Worm (Caenorhabditis elegans): Measurements from ENCODE around the gene fbxc-27.

fbxc-27 gene

DNA sequence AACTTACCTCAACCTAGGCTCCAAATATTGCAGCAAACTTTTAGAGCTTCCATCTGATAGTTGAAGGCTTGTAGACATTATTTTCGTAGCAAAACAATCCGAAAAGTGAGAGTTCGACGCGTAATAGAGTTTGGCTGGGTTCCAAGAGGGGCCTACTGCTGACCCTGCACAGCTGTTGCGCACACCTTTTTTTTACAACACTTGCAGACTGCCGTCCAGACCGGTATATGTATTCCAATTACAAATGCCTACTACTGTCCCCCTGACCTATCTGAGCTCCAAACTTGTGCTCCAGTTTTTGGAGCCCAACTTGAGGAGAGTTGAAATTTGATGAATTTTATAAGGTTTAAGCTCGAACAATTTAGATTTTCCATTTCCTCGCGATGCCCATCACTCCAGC is at the start of gene fbxc-27, which contains the start of gene fbxc-24:
Gene fbxc-27, plus strand, starts transcription at position 216 of the 400 bp plus-strand sequence.
Gene fbxc-24, minus strand, starts transcription at position 101 of the 400 bp plus-strand sequence.
- TF ChIP-seq elt-3 (tag; optimal IDR thresholded peaks at IDR 0.05), result no peak
- no peak for TF ChIP-seq nhr-76 (tag; optimal IDR thresholded peaks at IDR 0.05)
- TF ChIP-seq aly-2 (tag; optimal IDR thresholded peaks at IDR 0.05), result no peak
- TF ChIP-seq blmp-1 (tag; optimal IDR thresholded peaks at IDR 0.05), result no peak
- no peak for TF ChIP-seq rnt-1 (tag; optimal IDR thresholded peaks at IDR 0.05)
- TF ChIP-seq skn-1 (tag; optimal IDR thresholded peaks at IDR 0.05), result no peak
- TF ChIP-seq ces-1 (GFP tag; optimal IDR thresholded peaks at IDR 0.05), result no peak
- TF ChIP-seq sox-4 (tag; optimal IDR thresholded peaks at IDR 0.05), result no peak
- no peak for TF ChIP-seq ztf-11 (tag; optimal IDR thresholded peaks at IDR 0.05)
- TF ChIP-seq ceh-63 (GFP tag; optimal IDR thresholded peaks at IDR 0.05), result no peak
- TF ChIP-seq lin-13 (GFP tag; optimal IDR thresholded peaks at IDR 0.05), result no peak
- TF ChIP-seq ceh-88 (GFP tag; IDR thresholded peaks at IDR 0.05), result no peak
- TF ChIP-seq nhr-85 (tag), result no peak
- TF ChIP-seq snu-23 (GFP tag; optimal IDR thresholded peaks at IDR 0.05), result no peak
- TF ChIP-seq hlh-4 (tag; optimal IDR thresholded peaks at IDR 0.05), result no peak
- TF ChIP-seq mep-1 (tag; optimal IDR thresholded peaks at IDR 0.05), result no peak

DNA sequence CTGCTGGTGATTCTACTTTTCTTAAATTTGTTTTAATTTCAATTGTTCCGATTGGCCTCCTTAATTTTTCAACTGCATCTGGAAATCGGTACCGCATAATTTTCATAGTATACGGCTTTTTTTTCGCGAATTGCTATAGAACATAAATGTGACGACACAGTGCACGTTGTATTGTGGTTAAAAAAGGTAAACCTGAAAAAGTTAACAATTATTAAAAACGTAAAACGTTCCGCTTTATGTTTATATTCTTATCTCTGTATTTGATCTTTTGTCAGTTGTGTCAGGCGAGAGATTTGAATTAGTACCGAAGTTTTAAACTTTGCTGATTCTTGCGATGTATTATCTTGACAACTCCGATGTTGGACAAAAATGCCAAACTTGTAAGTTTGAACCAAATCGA is 48.0 kb upstream of the fbxc-27 start, which contains the start of gene Y46B2A.4:
Gene Y46B2A.4, plus strand, starts transcription at position 301 of the 400 bp plus-strand sequence.
- TF ChIP-seq sup-37 (GFP tag; optimal IDR thresholded peaks at IDR 0.05) (no peak), lin-14 (GFP tag; optimal IDR thresholded peaks at IDR 0.05) (no peak), nhr-76 (tag; optimal IDR thresholded peaks at IDR 0.05) (no peak), nhr-237 (tag; optimal IDR thresholded peaks at IDR 0.05) (no peak), aly-2 (tag; optimal IDR thresholded peaks at IDR 0.05) (no peak), sox-4 (tag; optimal IDR thresholded peaks at IDR 0.05) (no peak), pqm-1 (tag; optimal IDR thresholded peaks at IDR 0.05) (no peak), unc-130 (tag; optimal IDR thresholded peaks at IDR 0.05) (no peak), nhr-11 (tag; optimal IDR thresholded peaks at IDR 0.05) (no peak), nhr-77 (tag; optimal IDR thresholded peaks at IDR 0.05) (no peak), ceh-90 (tag; optimal IDR thresholded peaks at IDR 0.05) (no peak), ama-1 (optimal IDR thresholded peaks at IDR 0.05) (no peak), egl-27 (tag; optimal IDR thresholded peaks at IDR 0.05) (no peak), nhr-20 (tag; optimal IDR thresholded peaks at IDR 0.05) (no peak), unc-30 (tag; optimal IDR thresholded peaks at IDR 0.05) (no peak), nhr-90 (tag; optimal IDR thresholded peaks at IDR 0.05; ENCODE audit: poor library complexity) (no peak)

- no peak for TF ChIP-seq rnt-1 (tag; optimal IDR thresholded peaks at IDR 0.05)
- no peak for TF ChIP-seq hlh-4 (tag; optimal IDR thresholded peaks at IDR 0.05)
- TF ChIP-seq fkh-4 (tag; optimal IDR thresholded peaks at IDR 0.05; ENCODE audit: borderline replicate concordance), result no peak
- no peak for TF ChIP-seq tbx-2 (tag; optimal IDR thresholded peaks at IDR 0.05)
Observed at ce11 chrII:866801-867200, 42.8 kb upstream of the fbxc-27 start, which contains the start of gene Y46B2A.3. TSS of gene Y46B2A.3 (minus strand) at chrII:866901.

- TF ChIP-seq mab-9 (GFP tag; IDR thresholded peaks at IDR 0.05) (no peak), aly-2 (tag; optimal IDR thresholded peaks at IDR 0.05) (no peak), vab-15 (tag; optimal IDR thresholded peaks at IDR 0.05) (no peak), nhr-71 (tag; optimal IDR thresholded peaks at IDR 0.05) (no peak), nhr-84 (tag; optimal IDR thresholded peaks at IDR 0.05) (no peak), C34B4.2 (tag; optimal IDR thresholded peaks at IDR 0.05) (no peak), F16B12.6 (tag; optimal IDR thresholded peaks at IDR 0.05) (no peak), lin-14 (GFP tag; optimal IDR thresholded peaks at IDR 0.05) (no peak), fos-1 (tag; optimal IDR thresholded peaks at IDR 0.05) (no peak), nhr-237 (tag; optimal IDR thresholded peaks at IDR 0.05) (no peak), hlh-4 (tag; optimal IDR thresholded peaks at IDR 0.05) (no peak), hpl-2 (GFP tag; optimal IDR thresholded peaks at IDR 0.05) (no peak), ceh-82 (tag; optimal IDR thresholded peaks at IDR 0.05) (no peak), irx-1 (tag; optimal IDR thresholded peaks at IDR 0.05) (no peak), rnt-1 (tag; optimal IDR thresholded peaks at IDR 0.05) (no peak), grh-1 (GFP tag; IDR thresholded peaks at IDR 0.05) (no peak), fkh-8 (tag; optimal IDR thresholded peaks at IDR 0.05) (no peak)
Observed at ce11 chrII:868240-868864, 41.2 kb upstream of the fbxc-27 start, which contains the start of gene fbxc-51. TSS of gene fbxc-51 (plus strand) at chrII:868814.

Data from whole organism, L1 larva.